Fruit fly (Drosophila melanogaster) Kc167 (cell line): ENCODE data around the gene GstT4.

Experiments used
- Myc ChIP-seq: fragments of >200 bp; optimal IDR thresholded peaks from 2 replicates; lab custom pipeline; 2017; ENCODE audit warnings: missing external identifiers
- Sin3A ChIP-seq: fragments of >200 bp; optimal IDR thresholded peaks from 2 replicates; lab custom pipeline; 2018; ENCODE audit warnings: missing external identifiers
- h ChIP-seq: fragments of >200 bp; optimal IDR thresholded peaks from 3 replicates; lab custom pipeline; 2018; ENCODE audit warnings: missing external identifiers
- insv ChIP-seq: fragments of >200 bp; optimal IDR thresholded peaks from 3 replicates; lab custom pipeline; 2018; ENCODE audit warnings: missing external identifiers
- psq ChIP-seq: fragments of >200 bp; optimal IDR thresholded peaks from 2 replicates; lab custom pipeline; 2017; ENCODE audit warnings: missing external identifiers
- ttk ChIP-seq: sonication (Bioruptor generic); optimal IDR thresholded peaks from 2 replicates; lab custom pipeline; 2017; ENCODE audit warnings: missing external identifiers

Gene GstT4

DNA sequence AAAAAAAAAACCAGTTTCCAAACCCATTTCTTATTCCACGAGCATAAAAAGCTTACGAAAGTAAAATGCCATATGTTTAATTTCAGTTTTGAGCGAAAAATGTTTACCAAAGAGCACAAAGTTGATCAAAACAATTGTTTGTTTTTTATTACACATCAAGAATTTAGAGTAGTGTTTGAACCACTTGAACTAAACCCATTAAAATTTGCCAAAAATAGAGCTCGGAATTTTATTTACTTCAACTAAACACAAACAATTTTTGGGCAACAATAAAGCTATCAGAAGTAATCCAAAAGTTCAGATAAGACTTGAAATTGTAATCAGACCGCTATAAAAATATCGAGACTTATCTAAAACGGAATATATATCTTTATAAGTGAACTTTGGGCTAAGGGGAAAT lies 29.6 kb upstream of the GstT4 start:
- no peak for TF ChIP-seq Sin3A (lab: Kevin White, UChicago)
- TF ChIP-seq insv (lab: Kevin White, UChicago): no peak
- TF ChIP-seq h: no peak

DNA sequence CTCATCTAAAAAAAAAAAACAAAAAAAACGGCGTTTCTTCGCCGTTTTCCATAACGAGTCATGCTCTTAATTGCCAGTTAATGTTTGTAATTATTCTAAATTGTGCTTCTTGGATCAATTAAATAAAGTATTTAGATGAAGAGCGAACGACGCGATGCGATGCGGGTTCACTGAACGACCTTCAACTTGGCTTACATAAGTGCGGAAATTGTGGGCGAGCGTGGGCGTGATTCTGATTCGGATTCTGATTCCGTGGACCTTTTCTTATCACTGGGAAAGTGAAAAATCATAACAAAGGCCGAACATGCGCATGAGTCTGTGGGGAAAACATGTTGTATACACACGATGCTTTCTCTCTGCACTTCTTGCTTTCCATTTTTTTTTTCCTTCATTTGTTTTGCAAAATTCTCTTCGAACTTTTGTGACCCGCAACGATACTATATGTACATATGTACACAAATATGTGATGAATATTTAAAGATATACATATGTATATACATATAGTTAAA lies 29.0 kb upstream of the GstT4 start:
- TF ChIP-seq insv (lab: Kevin White, UChicago) (no peak), Myc (lab: Kevin White, UChicago) (no peak), h (no peak), psq (lab: Kevin White, UChicago) (no peak), Sin3A (lab: Kevin White, UChicago) (no peak), ttk (lab: Kevin White, UChicago) (no peak)

DNA sequence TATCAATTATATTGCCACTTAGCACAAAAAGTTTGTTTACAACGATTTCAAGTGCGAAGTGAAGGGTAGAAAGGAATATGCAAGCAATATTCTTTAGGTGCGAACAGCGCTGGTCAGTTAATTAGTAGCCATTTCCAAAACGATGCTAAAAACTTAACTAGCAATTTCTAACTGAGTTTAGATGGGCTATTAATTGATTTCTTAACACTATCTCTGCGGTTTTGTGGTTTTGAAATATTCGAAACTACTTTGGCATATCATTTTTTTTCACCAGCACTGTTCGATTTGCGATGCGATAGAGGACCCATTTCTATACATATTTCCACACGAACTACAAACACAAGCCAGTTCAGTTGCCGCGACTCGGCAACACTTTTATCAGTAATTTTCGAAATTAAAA lies 28.0 kb upstream of the GstT4 start:
- no peak for TF ChIP-seq Myc (lab: Kevin White, UChicago)
- TF ChIP-seq h: no peak
- TF ChIP-seq Sin3A (lab: Kevin White, UChicago): no peak
- no peak for TF ChIP-seq insv (lab: Kevin White, UChicago)
- TF ChIP-seq psq (lab: Kevin White, UChicago): no peak
- TF ChIP-seq ttk (lab: Kevin White, UChicago): no peak

DNA sequence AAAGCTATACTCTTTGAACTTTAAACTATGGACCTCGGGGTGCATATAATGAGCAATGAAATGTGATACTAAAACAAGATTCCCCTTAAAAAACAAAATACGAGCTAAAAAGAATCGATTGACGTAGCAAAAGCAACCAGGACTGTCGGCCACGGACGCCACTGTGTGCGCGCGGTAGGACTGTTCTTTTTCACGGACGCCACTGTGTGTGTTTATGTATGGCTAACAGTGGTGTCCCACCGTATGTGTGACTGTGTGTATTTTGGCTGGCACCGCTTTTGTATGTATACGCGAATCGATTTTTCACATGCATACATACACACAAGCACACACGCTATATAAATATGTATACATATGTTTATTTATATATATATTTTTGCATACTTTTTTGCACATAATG lies 20.8 kb upstream of the GstT4 start:
- TF ChIP-seq h: peak; percentile 90
- TF ChIP-seq Sin3A (lab: Kevin White, UChicago): no peak

DNA sequence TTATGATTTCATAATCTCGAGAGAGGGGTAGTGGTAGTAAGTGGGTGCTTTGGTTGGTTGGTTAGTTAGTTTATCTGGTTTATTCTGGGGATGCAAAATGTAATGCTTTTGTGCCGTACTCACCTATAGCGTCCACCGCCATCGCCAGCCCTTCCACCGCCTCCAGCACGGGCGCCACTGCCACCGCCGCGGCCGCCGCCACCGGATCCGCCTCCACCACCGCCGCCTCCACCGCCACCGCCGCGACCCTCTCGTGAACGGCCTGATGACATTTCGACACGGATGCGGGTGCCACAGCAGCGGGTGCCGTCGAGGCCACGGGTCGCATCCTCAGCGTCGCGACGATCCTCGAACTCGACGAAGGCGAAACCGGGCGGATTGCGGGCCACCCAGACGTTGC lies 20.4 kb upstream of the GstT4 start:
- no peak for TF ChIP-seq psq (lab: Kevin White, UChicago)
- TF ChIP-seq insv (lab: Kevin White, UChicago): no peak
- no peak for TF ChIP-seq h
- TF ChIP-seq ttk (lab: Kevin White, UChicago): no peak
- no peak for TF ChIP-seq Sin3A (lab: Kevin White, UChicago)

DNA sequence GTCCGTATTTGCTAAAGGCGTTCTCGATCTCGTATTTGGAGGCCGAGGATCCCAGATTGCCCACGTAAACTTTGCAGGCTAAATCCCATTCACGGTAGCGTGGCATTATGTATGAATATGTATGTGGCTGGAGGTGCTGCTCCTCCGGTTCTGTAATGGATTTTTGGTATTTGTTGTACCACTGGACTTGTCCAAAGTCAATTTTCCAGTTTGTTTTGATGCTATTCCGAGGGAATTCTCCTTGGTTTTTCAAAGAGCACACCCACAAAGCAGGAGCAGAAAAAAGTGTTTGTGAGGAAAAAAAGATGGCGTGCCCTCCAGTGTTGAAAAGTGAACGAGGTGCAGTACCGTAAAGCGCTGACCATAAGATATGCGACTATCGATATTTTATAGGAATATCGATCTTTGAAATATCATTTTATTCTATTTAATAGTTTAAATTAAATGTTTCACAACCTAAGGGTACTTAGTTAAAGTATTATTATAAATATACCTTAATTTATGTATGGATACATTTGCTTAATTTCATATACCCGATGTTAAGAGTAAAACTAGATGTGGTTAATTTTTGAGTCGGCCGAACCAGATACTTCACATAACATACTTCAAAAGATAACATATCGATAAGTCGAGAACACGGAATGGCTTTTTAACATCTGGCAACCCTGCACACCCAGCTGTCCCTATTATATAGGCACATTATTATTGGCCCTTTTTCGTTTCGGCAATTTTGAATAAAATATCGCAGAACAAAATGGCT lies 19.8 kb upstream of the GstT4 start, which contains the start of the genes Rbp1-like and Tim9a:
Rbp1-like (minus strand) TSS at position 295 of the 760 bp plus-strand sequence.
Tim9a (plus strand) TSS at position 628 of the 760 bp plus-strand sequence.
- no peak for TF ChIP-seq psq (lab: Kevin White, UChicago)
- TF ChIP-seq Sin3A (lab: Kevin White, UChicago): no peak
- no peak for TF ChIP-seq Myc (lab: Kevin White, UChicago)
- no peak for TF ChIP-seq insv (lab: Kevin White, UChicago)
- TF ChIP-seq ttk (lab: Kevin White, UChicago): no peak
- TF ChIP-seq h: no peak

DNA sequence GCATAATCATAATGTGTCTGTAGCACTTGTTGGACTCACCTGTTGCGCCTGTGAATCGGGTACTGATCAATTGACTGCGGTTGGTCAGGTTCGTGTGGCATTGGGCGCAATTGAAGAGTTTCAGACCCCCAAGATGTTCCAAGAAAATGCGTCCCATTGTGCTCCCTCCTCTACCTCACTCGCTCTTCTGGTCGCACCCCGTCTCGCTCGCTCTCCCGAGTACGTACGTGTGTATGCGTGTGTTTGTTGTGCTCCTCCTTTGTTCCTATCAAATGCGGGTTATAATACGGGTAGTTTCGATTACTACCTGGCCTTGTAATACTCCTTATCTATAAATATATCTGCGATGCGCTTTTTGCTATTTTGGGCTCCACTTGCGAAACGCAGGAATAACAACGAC lies 17.8 kb upstream of the GstT4 start:
- TF ChIP-seq ttk (lab: Kevin White, UChicago) (no peak), Sin3A (lab: Kevin White, UChicago) (no peak), insv (lab: Kevin White, UChicago) (no peak), psq (lab: Kevin White, UChicago) (no peak), Myc (lab: Kevin White, UChicago) (no peak), h (no peak)

DNA sequence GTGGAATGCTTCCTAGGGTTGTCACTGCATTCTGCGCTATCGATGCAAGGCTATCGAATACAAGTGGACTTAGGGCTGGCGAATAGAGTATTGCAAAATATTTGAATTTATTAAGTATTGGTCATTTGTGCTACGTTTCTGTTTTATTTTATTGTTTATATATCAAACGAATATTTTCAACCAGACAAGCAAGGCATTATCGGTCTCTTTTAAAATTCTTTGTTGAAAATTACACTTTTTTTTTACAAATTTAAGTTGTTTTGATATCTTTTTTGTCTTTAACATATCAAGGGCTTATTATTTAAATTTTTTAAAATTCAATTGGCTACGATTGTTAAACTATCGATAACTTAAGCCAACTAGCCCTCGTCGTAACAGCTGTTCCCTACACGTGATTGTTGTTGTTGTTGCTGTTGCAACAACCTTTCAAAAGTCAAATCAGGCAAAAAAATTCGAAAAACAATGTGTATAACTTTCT lies 17.1 kb upstream of the GstT4 start, which contains the start of the genes Ype and CG1662:
Ype (minus strand) TSS at position 45 of the 478 bp plus-strand sequence.
CG1662 (plus strand) TSS at position 191 of the 478 bp plus-strand sequence.
- no peak for TF ChIP-seq Sin3A (lab: Kevin White, UChicago)
- no peak for TF ChIP-seq ttk (lab: Kevin White, UChicago)
- no peak for TF ChIP-seq psq (lab: Kevin White, UChicago)
- TF ChIP-seq Myc (lab: Kevin White, UChicago): no peak
- no peak for TF ChIP-seq insv (lab: Kevin White, UChicago)
- TF ChIP-seq h: no peak

DNA sequence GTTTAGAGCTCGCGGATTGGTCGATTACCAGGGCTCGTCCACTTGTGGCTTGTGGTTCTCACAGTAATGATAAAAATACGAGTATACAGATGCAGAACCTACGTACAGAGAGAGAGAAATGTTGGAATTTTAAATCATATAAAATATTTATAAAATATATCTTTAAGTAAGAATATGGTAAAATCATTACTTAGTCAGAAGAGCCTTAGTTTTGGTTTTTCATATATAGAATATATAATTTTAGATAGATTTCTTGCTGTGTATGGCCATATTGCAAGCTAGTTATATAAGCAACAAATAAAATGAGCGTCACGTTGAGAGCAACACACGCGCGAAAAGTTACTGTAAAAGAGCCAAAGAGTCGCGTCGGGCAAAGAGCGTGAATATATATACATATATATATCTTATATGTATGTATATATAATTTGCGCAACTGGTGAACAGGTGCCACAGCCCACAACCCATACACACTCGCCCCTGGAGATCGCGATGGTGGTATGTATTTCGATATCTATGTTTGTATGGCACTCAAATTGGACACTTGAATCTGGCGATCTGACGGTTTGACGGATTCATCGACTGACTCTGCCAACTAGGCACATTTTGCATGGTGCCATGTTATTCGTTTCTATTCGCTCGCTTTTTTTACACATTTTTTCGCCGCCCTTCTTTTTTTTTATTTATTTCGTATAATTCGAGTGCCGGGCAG lies 13.9 kb upstream of the GstT4 start:
- TF ChIP-seq Myc (lab: Kevin White, UChicago) (no peak), insv (lab: Kevin White, UChicago) (no peak)

DNA sequence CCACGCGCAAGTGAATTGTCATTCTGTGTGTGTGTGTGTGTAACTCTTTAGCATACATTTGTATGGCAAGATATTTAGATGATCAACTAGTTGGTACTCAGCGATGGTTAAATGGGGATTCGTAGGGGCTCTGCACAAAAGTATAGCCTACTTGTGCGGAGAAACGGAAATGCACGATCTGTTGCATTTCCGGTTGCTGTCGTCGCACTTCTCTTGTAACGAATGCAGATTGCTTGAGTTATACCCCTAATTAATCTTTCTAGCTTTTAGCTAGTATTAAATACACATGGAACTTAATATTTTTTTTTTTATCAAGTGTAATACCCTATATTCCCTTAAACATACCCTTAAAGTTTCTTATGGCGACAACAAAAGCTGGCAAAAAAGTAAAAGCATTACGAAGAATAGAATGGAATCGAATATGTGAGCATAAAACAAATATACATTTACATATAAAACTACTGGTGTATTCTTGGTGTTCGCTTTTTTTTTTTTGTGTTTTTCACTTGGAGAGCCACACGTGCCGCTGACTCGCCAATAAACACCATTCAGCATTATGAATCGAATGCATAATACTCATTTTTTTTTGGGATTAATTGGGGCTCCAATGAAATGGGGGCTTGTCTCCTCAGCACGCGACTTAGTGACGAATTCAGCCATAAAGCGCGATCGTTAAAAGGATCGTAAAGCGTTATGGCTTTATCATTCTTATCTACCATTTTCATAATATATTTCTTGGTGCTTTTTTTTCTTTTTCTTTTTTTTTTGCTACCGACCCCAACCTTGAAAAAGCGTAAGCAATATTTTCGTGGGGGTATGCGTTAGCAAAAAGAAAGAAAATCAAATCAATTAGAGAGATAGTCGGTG lies 13.1 kb upstream of the GstT4 start:
- TF ChIP-seq insv (lab: Kevin White, UChicago) (no peak), Myc (lab: Kevin White, UChicago) (no peak), Sin3A (lab: Kevin White, UChicago) (no peak), h (no peak), ttk (lab: Kevin White, UChicago) (no peak), psq (lab: Kevin White, UChicago) (no peak)

DNA sequence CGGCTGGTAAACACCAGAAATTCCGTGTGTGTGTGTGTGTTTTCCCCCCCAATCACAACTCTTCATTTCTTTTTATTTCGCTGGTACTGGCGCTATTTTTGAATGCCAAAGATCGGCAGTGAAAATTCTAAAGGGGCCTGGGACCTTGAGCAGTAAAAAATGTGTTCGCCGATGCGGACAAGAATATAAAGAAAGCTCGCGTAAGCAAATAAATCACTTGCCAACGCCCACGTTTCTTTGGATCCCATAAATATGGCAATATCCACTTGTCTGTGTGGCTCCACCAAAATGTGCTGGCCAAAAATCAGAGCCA lies 12.6 kb upstream of the GstT4 start:
- TF ChIP-seq psq (lab: Kevin White, UChicago) (no peak), Sin3A (lab: Kevin White, UChicago) (no peak), h (no peak), insv (lab: Kevin White, UChicago) (no peak), ttk (lab: Kevin White, UChicago) (no peak), Myc (lab: Kevin White, UChicago) (no peak)
